Worm (Caenorhabditis elegans) whole organism, midembryonic: ENCODE measurements around the gene K04C2.7.

Experiments used
- cog-1 ChIP-seq: sonication (generic microtip); optimal IDR thresholded peaks from 2 replicates; lab custom pipeline; 2016; ENCODE audit warnings: missing genetic modification characterization, missing compliant biosample characterization
- ref-1 ChIP-seq: fragments of 200-800 bp; sonication (Bioruptor generic); conservative IDR thresholded peaks from 2 replicates; pipeline ENCODE4 v1.3.6; 2022; ENCODE audit warnings: missing genetic modification reagents, missing genetic modification characterization, missing compliant biosample characterization
- ztf-29 ChIP-seq: fragments of 200-800 bp; sonication (Bioruptor generic); IDR thresholded peaks from 2 replicates; pipeline ENCODE4 v1.3.6; 2022; ENCODE audit warnings: missing genetic modification reagents, missing genetic modification characterization, missing compliant biosample characterization

- TF ChIP-seq ztf-29, result no peak
- no peak for TF ChIP-seq cog-1 (tag; lab: Kevin White, UChicago)
- TF ChIP-seq ref-1, result no peak
These were observed 31.5 kb downstream of the K04C2.7 start, which contains the start of gene pdf-1 for ce11 chrIII:6912381-6912780.
